Worm (Caenorhabditis elegans): ENCODE data around the gene C33A12.4.

C33A12.4 gene

ce11 chrIV:9537500-9537899, 27.1 kb upstream of the C33A12.4 start:
- TF ChIP-seq ztf-18 (tag; optimal IDR thresholded peaks at IDR 0.05): no peak
- no peak for TF ChIP-seq let-526 (GFP tag; IDR thresholded peaks at IDR 0.05)
- TF ChIP-seq let-607 (tag; optimal IDR thresholded peaks at IDR 0.05): peak in 1 of 2 experiments; percentile 13
- peak; percentile 89 for TF ChIP-seq nhr-80 (tag; optimal IDR thresholded peaks at IDR 0.05)
- TF ChIP-seq rpc-1 (optimal IDR thresholded peaks at IDR 0.05): no peak
- TF ChIP-seq rpc-1 (tag; optimal IDR thresholded peaks at IDR 0.05): no peak
- no peak for TF ChIP-seq madf-3 (GFP tag; IDR thresholded peaks at IDR 0.05)
- peak; percentile 38 for TF ChIP-seq unc-62 (GFP tag; optimal IDR thresholded peaks at IDR 0.05)
- no peak for TF ChIP-seq hlh-12 (tag; optimal IDR thresholded peaks at IDR 0.05)
- TF ChIP-seq dox-1 (GFP tag; IDR thresholded peaks at IDR 0.05): no peak

- no peak for TF ChIP-seq F39B2.1 (GFP tag; IDR thresholded peaks at IDR 0.05)
- TF ChIP-seq snpc-3.4 (tag; optimal IDR thresholded peaks at IDR 0.05): no peak
- no peak for TF ChIP-seq attf-6 (GFP tag; IDR thresholded peaks at IDR 0.05)
- no peak for TF ChIP-seq nhr-120 (GFP tag; IDR thresholded peaks at IDR 0.05)
- no peak for TF ChIP-seq ztf-26 (tag; optimal IDR thresholded peaks at IDR 0.05)
- no peak for TF ChIP-seq ceh-40 (GFP tag; IDR thresholded peaks at IDR 0.05)
Measured at ce11 chrIV:9536124-9536523, 25.8 kb upstream of the C33A12.4 start.

- TF ChIP-seq snpc-1.3 (tag; optimal IDR thresholded peaks at IDR 0.05; ENCODE audit: insufficient read depth) (no peak), unc-62 (GFP tag; optimal IDR thresholded peaks at IDR 0.05) (no peak), bed-2 (GFP tag; IDR thresholded peaks at IDR 0.05) (no peak), fkh-3 (tag; optimal IDR thresholded peaks at IDR 0.05) (no peak), sdz-38 (tag; optimal IDR thresholded peaks at IDR 0.05) (no peak), ceh-58 (GFP tag; IDR thresholded peaks at IDR 0.05) (no peak), ztf-26 (tag; optimal IDR thresholded peaks at IDR 0.05) (no peak), lin-54 (GFP tag; optimal IDR thresholded peaks at IDR 0.05) (no peak), athp-1 (tag; optimal IDR thresholded peaks at IDR 0.05) (no peak), efl-1 (GFP tag; optimal IDR thresholded peaks at IDR 0.05) (no peak), aptf-3 (GFP tag; IDR thresholded peaks at IDR 0.05) (no peak), repo-1 (tag; optimal IDR thresholded peaks at IDR 0.05) (no peak), sptf-2 (GFP tag; optimal IDR thresholded peaks at IDR 0.05) (no peak), snpc-3.4 (tag; optimal IDR thresholded peaks at IDR 0.05) (no peak), ztf-25 (GFP tag; IDR thresholded peaks at IDR 0.05) (no peak), tbp1 (GFP tag; optimal IDR thresholded peaks at IDR 0.05) (no peak), let-607 (tag; optimal IDR thresholded peaks at IDR 0.05) (no peak), bed-1 (GFP tag; IDR thresholded peaks at IDR 0.05) (no peak), nhr-27 (tag; optimal IDR thresholded peaks at IDR 0.05) (no peak)
Measured at ce11 chrIV:9535105-9535504, 24.7 kb upstream of the C33A12.4 start.

ce11 chrIV:9534342-9534741, 24.0 kb upstream of the C33A12.4 start:
- TF ChIP-seq dox-1 (GFP tag; IDR thresholded peaks at IDR 0.05) (0 out of 2 replicates have a peak, but pooled peaks have one; percentile 18), fkh-3 (tag; optimal IDR thresholded peaks at IDR 0.05) (no peak), lin-40 (tag; optimal IDR thresholded peaks at IDR 0.05) (peak; percentile 44), F23B12.7 (tag; optimal IDR thresholded peaks at IDR 0.05; ENCODE audit: insufficient read depth) (no peak)

ce11 chrIV:9533071-9533470, 22.7 kb upstream of the C33A12.4 start, which contains the start of gene F56H11.2:
Gene F56H11.2, minus strand, starts transcription at chrIV:9533171.
- no peak for TF ChIP-seq lin-54 (GFP tag; optimal IDR thresholded peaks at IDR 0.05)
- TF ChIP-seq cebp-1 (GFP tag; IDR thresholded peaks at IDR 0.05): no peak
- no peak for TF ChIP-seq cebp-1 (tag; optimal IDR thresholded peaks at IDR 0.05)

Data from whole organism, young adult.